Fruit fly (Drosophila melanogaster) whole organism, embryonic: ENCODE data around the gene Rnp4F.

Experiments used
- BEAF-32 ChIP-seq: fragments of 200-800 bp; sonication (Bioruptor generic); optimal IDR thresholded peaks from 3 replicates; lab custom pipeline; 2017; ENCODE audit warnings: missing biosample characterization, missing genetic modification characterization, mild to moderate bottlenecking, moderate library complexity, missing genetic modification reagents
- CG10462 ChIP-seq: fragments of 200-800 bp; sonication (Bioruptor generic); optimal IDR thresholded peaks from 2 replicates; lab custom pipeline; 2016; ENCODE audit warnings: missing biosample characterization, missing genetic modification characterization
- CG10959 ChIP-seq: fragments of 200-800 bp; sonication (Bioruptor generic); IDR thresholded peaks from 2 replicates; pipeline ENCODE4 v1.3.6; 2022; ENCODE audit warnings: missing biosample characterization, missing genetic modification characterization
- CG12071 ChIP-seq: fragments of 200-800 bp; sonication (Bioruptor generic); optimal IDR thresholded peaks from 3 replicates; lab custom pipeline; 2018; ENCODE audit warnings: missing biosample characterization, mild to moderate bottlenecking, missing genetic modification characterization
- CG12942 ChIP-seq: fragments of 200-800 bp; sonication (Bioruptor generic); optimal IDR thresholded peaks from 3 replicates; lab custom pipeline; 2016; ENCODE audit warnings: missing biosample characterization, missing genetic modification characterization
- CG1603 ChIP-seq: fragments of 200-800 bp; sonication (Bioruptor generic); optimal IDR thresholded peaks from 2 replicates; lab custom pipeline; 2019; ENCODE audit warnings: missing biosample characterization, mild to moderate bottlenecking, missing genetic modification characterization, moderate library complexity
- CG1647 ChIP-seq: fragments of 200-800 bp; sonication (Bioruptor generic); optimal IDR thresholded peaks from 3 replicates; lab custom pipeline; 2016; ENCODE audit warnings: missing biosample characterization, missing genetic modification characterization
- CG16815 ChIP-seq: fragments of 200-800 bp; sonication (Bioruptor generic); optimal IDR thresholded peaks from 3 replicates; lab custom pipeline; 2017; ENCODE audit warnings: missing biosample characterization, mild to moderate bottlenecking, missing genetic modification characterization
- CG18262 ChIP-seq: fragments of 200-800 bp; optimal IDR thresholded peaks from 3 replicates; lab custom pipeline; 2019; ENCODE audit warnings: missing biosample characterization, mild to moderate bottlenecking, missing genetic modification characterization, moderate library complexity
- CG2116 ChIP-seq: fragments of 200-800 bp; sonication (Bioruptor generic); optimal IDR thresholded peaks from 3 replicates; lab custom pipeline; 2018; ENCODE audit warnings: missing biosample characterization, mild to moderate bottlenecking, missing genetic modification characterization
- CG2120 ChIP-seq: fragments of 200-800 bp; sonication (Bioruptor generic); optimal IDR thresholded peaks from 3 replicates; lab custom pipeline; 2016; ENCODE audit warnings: missing biosample characterization, missing genetic modification characterization
- CG31388 ChIP-seq: fragments of 200-800 bp; sonication (Bioruptor generic); optimal IDR thresholded peaks from 2 replicates; lab custom pipeline; 2016; ENCODE audit warnings: missing biosample characterization, missing genetic modification characterization
- CG33213 ChIP-seq: fragments of 200-800 bp; sonication (Bioruptor generic); optimal IDR thresholded peaks from 3 replicates; lab custom pipeline; 2016; ENCODE audit warnings: missing biosample characterization, missing genetic modification characterization
- CG3726 ChIP-seq: fragments of 200-800 bp; sonication (Bioruptor generic); IDR thresholded peaks from 3 replicates; pipeline ENCODE4, ENCODE4 v1.3.6; 2022; ENCODE audit warnings: missing biosample characterization, missing genetic modification characterization
- CG6683 ChIP-seq: fragments of 200-800 bp; sonication (Bioruptor generic); optimal IDR thresholded peaks from 2 replicates; lab custom pipeline; 2017; ENCODE audit warnings: missing biosample characterization, mild to moderate bottlenecking, missing genetic modification characterization, missing genetic modification reagents
- Dad ChIP-seq: fragments of 200-800 bp; sonication (Bioruptor generic); optimal IDR thresholded peaks from 3 replicates; lab custom pipeline; 2016; ENCODE audit warnings: missing biosample characterization, missing genetic modification characterization
- Dbx ChIP-seq: fragments of 200-800 bp; sonication (Bioruptor generic); IDR thresholded peaks from 3 replicates; pipeline ENCODE4 v1.3.6; 2022; ENCODE audit warnings: missing biosample characterization, missing genetic modification characterization
- Doc2 ChIP-seq: fragments of 200-800 bp; sonication (Bioruptor generic); IDR thresholded peaks from 2 replicates; pipeline ENCODE4 v1.3.6; 2022; ENCODE audit warnings: missing biosample characterization, missing genetic modification characterization
- Dp ChIP-seq: fragments of 200-800 bp; sonication (Bioruptor generic); optimal IDR thresholded peaks from 2 replicates; lab custom pipeline; 2018; ENCODE audit warnings: missing biosample characterization, mild to moderate bottlenecking, missing genetic modification characterization, moderate library complexity
- Fer3 ChIP-seq: fragments of 200-800 bp; sonication (Bioruptor generic); optimal IDR thresholded peaks from 2 replicates; lab custom pipeline; 2018; ENCODE audit warnings: missing biosample characterization, mild to moderate bottlenecking, missing genetic modification characterization, moderate library complexity
- HLH3B ChIP-seq: fragments of 200-800 bp; sonication (Bioruptor generic); IDR thresholded peaks from 2 replicates; pipeline ENCODE4 v1.3.6; 2022; ENCODE audit warnings: missing biosample characterization, missing genetic modification characterization
- HLH54F ChIP-seq: fragments of 200-800 bp; sonication (Bioruptor generic); optimal IDR thresholded peaks from 3 replicates; lab custom pipeline; 2016; ENCODE audit warnings: missing biosample characterization, missing genetic modification characterization
- Hr39 ChIP-seq: fragments of >200 bp; optimal IDR thresholded peaks from 2 replicates; lab custom pipeline; 2017
- Mes4 ChIP-seq: fragments of 200-800 bp; sonication (Bioruptor generic); optimal IDR thresholded peaks from 2 replicates; lab custom pipeline; 2016; ENCODE audit warnings: missing biosample characterization, missing genetic modification characterization
- NC2α ChIP-seq: fragments of 200-800 bp; sonication (Bioruptor generic); optimal IDR thresholded peaks from 2 replicates; lab custom pipeline; 2016; ENCODE audit warnings: missing biosample characterization, missing genetic modification characterization
- NfI ChIP-seq: fragments of 200-800 bp; sonication (Bioruptor generic); optimal IDR thresholded peaks from 3 replicates; lab custom pipeline; 2018; ENCODE audit warnings: missing biosample characterization, mild to moderate bottlenecking, missing genetic modification characterization, moderate library complexity
- Opbp ChIP-seq: fragments of 200-800 bp; sonication (Bioruptor generic); IDR thresholded peaks from 3 replicates; pipeline ENCODE4 v1.3.6; 2022; ENCODE audit warnings: missing biosample characterization, missing genetic modification characterization; ENCODE audit not compliant: partially characterized antibody
- Sox102F ChIP-seq: fragments of 200-800 bp; sonication (Bioruptor generic); optimal IDR thresholded peaks from 2 replicates; lab custom pipeline; 2018; ENCODE audit warnings: missing biosample characterization, mild to moderate bottlenecking, missing genetic modification characterization, moderate library complexity
- Spps ChIP-seq: fragments of 200-800 bp; sonication (Bioruptor generic); optimal IDR thresholded peaks from 2 replicates; lab custom pipeline; 2018; ENCODE audit warnings: missing biosample characterization, mild to moderate bottlenecking, missing genetic modification characterization
- YL-1 ChIP-seq: fragments of 200-800 bp; sonication (Bioruptor generic); optimal IDR thresholded peaks from 3 replicates; lab custom pipeline; 2017; ENCODE audit warnings: missing biosample characterization, mild to moderate bottlenecking, missing genetic modification characterization
- bigmax ChIP-seq: fragments of 200-800 bp; sonication (Bioruptor generic); optimal IDR thresholded peaks from 2 replicates; lab custom pipeline; 2018; ENCODE audit warnings: missing biosample characterization, mild to moderate bottlenecking, missing genetic modification characterization
- chif ChIP-seq, 2 experiments: fragments of 200-800 bp; sonication (Bioruptor generic); optimal IDR thresholded peaks; 3 replicates each; lab custom pipeline; 2016; ENCODE audit warnings: missing biosample characterization in 2 of 2, missing genetic modification characterization in 2 of 2
- chn ChIP-seq: fragments of 200-800 bp; sonication (Bioruptor generic); optimal IDR thresholded peaks from 2 replicates; lab custom pipeline; 2016; ENCODE audit warnings: missing biosample characterization, missing genetic modification characterization
- crp ChIP-seq, 2 experiments: fragments of 200-800 bp; sonication (Bioruptor generic); optimal IDR thresholded peaks; 2 replicates in 1 of 2; 3 replicates in 1 of 2; lab custom pipeline; 2017; ENCODE audit warnings: missing biosample characterization in 2 of 2, missing genetic modification characterization in 2 of 2, mild to moderate bottlenecking in 1 of 2, moderate library complexity in 1 of 2
- da ChIP-seq: fragments of 200-800 bp; sonication (Bioruptor generic); optimal IDR thresholded peaks from 2 replicates; lab custom pipeline; 2016; ENCODE audit warnings: missing biosample characterization, missing genetic modification characterization
- fd96Cb ChIP-seq: fragments of 200-800 bp; sonication (Bioruptor generic); optimal IDR thresholded peaks from 2 replicates; lab custom pipeline; 2018; ENCODE audit warnings: missing biosample characterization, mild to moderate bottlenecking, missing genetic modification characterization, moderate library complexity
- fu2 ChIP-seq: fragments of 200-800 bp; sonication (Bioruptor generic); optimal IDR thresholded peaks from 2 replicates; lab custom pipeline; 2016; ENCODE audit warnings: missing biosample characterization, missing genetic modification characterization
- h ChIP-seq: fragments of >200 bp; optimal IDR thresholded peaks from 2 replicates; lab custom pipeline; 2017
- insv ChIP-seq, 2 experiments: fragments of 200-800 bp; sonication (Bioruptor generic); optimal IDR thresholded peaks; 3 replicates each; lab custom pipeline; 2016 to 2018; ENCODE audit warnings: missing biosample characterization in 2 of 2, missing genetic modification characterization in 2 of 2
- jigr1 ChIP-seq: fragments of 200-800 bp; sonication (Bioruptor generic); IDR thresholded peaks from 3 replicates; pipeline ENCODE4 v1.3.6; 2022; ENCODE audit warnings: missing biosample characterization, missing genetic modification characterization
- mam ChIP-seq: fragments of 200-800 bp; sonication (Bioruptor generic); optimal IDR thresholded peaks from 3 replicates; lab custom pipeline; 2016; ENCODE audit warnings: missing biosample characterization, missing genetic modification characterization
- mirr ChIP-seq: fragments of 200-800 bp; sonication (Bioruptor generic); optimal IDR thresholded peaks from 3 replicates; lab custom pipeline; 2018; ENCODE audit warnings: missing biosample characterization, mild to moderate bottlenecking, missing genetic modification characterization
- mld ChIP-seq: fragments of 200-800 bp; sonication (Bioruptor generic); IDR thresholded peaks from 3 replicates; pipeline ENCODE4 v1.3.6; 2022; ENCODE audit warnings: missing biosample characterization, missing genetic modification characterization; ENCODE audit not compliant: partially characterized antibody
- nerfin-1 ChIP-seq: fragments of 200-800 bp; sonication (Bioruptor generic); optimal IDR thresholded peaks from 3 replicates; lab custom pipeline; 2019; ENCODE audit warnings: missing biosample characterization, mild to moderate bottlenecking, missing genetic modification characterization, moderate library complexity
- odd ChIP-seq: fragments of 200-800 bp; sonication (Bioruptor generic); optimal IDR thresholded peaks from 2 replicates; lab custom pipeline; 2017; ENCODE audit warnings: missing biosample characterization, mild to moderate bottlenecking, missing genetic modification characterization
- pb ChIP-seq: fragments of 200-800 bp; sonication (Bioruptor generic); optimal IDR thresholded peaks from 3 replicates; lab custom pipeline; 2016; ENCODE audit warnings: missing biosample characterization, missing genetic modification characterization
- phol ChIP-seq: fragments of 200-800 bp; sonication (Bioruptor generic); optimal IDR thresholded peaks from 3 replicates; lab custom pipeline; 2018; ENCODE audit warnings: missing biosample characterization, mild to moderate bottlenecking, missing genetic modification characterization, moderate library complexity
- schlank ChIP-seq: fragments of 200-800 bp; sonication (Bioruptor generic); optimal IDR thresholded peaks from 2 replicates; lab custom pipeline; 2018; ENCODE audit warnings: missing biosample characterization, mild to moderate bottlenecking, missing genetic modification characterization
- sd ChIP-seq: fragments of 200-800 bp; sonication (Bioruptor generic); optimal IDR thresholded peaks from 3 replicates; lab custom pipeline; 2018; ENCODE audit warnings: missing biosample characterization, mild to moderate bottlenecking, missing genetic modification characterization, moderate library complexity
- slbo ChIP-seq: fragments of 200-800 bp; sonication (Bioruptor generic); IDR thresholded peaks from 2 replicates; pipeline ENCODE4 v1.3.6; 2022; ENCODE audit warnings: missing biosample characterization, missing genetic modification characterization
- tx ChIP-seq: fragments of 200-800 bp; sonication (Bioruptor generic); optimal IDR thresholded peaks from 2 replicates; lab custom pipeline; 2016; ENCODE audit warnings: missing biosample characterization, missing genetic modification characterization
- zfh2 ChIP-seq: fragments of 200-800 bp; sonication (Bioruptor generic); optimal IDR thresholded peaks from 2 replicates; lab custom pipeline; 2016; ENCODE audit warnings: missing biosample characterization, missing genetic modification characterization

Rnp4F gene

dm6 chrX:5336722-5337121, 14.2 kb upstream of the Rnp4F start (continued):
- TF ChIP-seq chif (GFP tag; optimal IDR thresholded peaks at IDR 0.05; lab: Kevin White, UChicago): no peak
- peak; percentile 11 for TF ChIP-seq fd96Cb (tag; lab: Kevin White, UChicago)
- TF ChIP-seq sd (tag; lab: Kevin White, UChicago): no peak
- no peak for TF ChIP-seq Mes4 (GFP tag; lab: Kevin White, UChicago)
- TF ChIP-seq BEAF-32: no peak
- peak; percentile 11 for TF ChIP-seq nerfin-1 (tag; lab: Kevin White, UChicago)
- TF ChIP-seq CG18262 (tag; lab: Kevin White, UChicago): peak; percentile 19
- no peak for TF ChIP-seq mam (GFP tag; lab: Kevin White, UChicago)
- no peak for TF ChIP-seq CG3726
- TF ChIP-seq bigmax: no peak
- TF ChIP-seq CG12071 (GFP tag; lab: Kevin White, UChicago): peak; percentile 34
- peak; percentile 35 for TF ChIP-seq zfh2 (GFP tag; lab: Kevin White, UChicago)
- no peak for TF ChIP-seq Spps (tag; lab: Kevin White, UChicago)
- TF ChIP-seq CG16815: no peak
- no peak for TF ChIP-seq Opbp
- peak; percentile 13 for TF ChIP-seq CG6683 (GFP tag; lab: Kevin White, UChicago)
- peak; percentile 9 for TF ChIP-seq odd (GFP tag; lab: Kevin White, UChicago)
- no peak for TF ChIP-seq CG31388 (GFP tag; lab: Kevin White, UChicago)
- no peak for TF ChIP-seq crp (GFP tag; optimal IDR thresholded peaks at IDR 0.05; lab: Kevin White, UChicago)
- TF ChIP-seq slbo (GFP tag; lab: Robert Waterston, UW): peak; percentile 51
- no peak for TF ChIP-seq CG33213 (GFP tag; lab: Kevin White, UChicago)
- no peak for TF ChIP-seq Doc2
- peak; percentile 30 for TF ChIP-seq mirr
- TF ChIP-seq CG1603 (tag; lab: Kevin White, UChicago): peak; percentile 41
- TF ChIP-seq schlank (tag; lab: Kevin White, UChicago): peak; percentile 37
- TF ChIP-seq insv (GFP tag; optimal IDR thresholded peaks at IDR 0.05; lab: Kevin White, UChicago): no peak
- TF ChIP-seq CG12942: no peak
- TF ChIP-seq pb (GFP tag; lab: Kevin White, UChicago): no peak
- TF ChIP-seq CG10959 (GFP tag; lab: Robert Waterston, UW): no peak
- no peak for TF ChIP-seq NC2α (GFP tag; lab: Kevin White, UChicago)
- peak; percentile 63 for TF ChIP-seq Sox102F (GFP tag; lab: Kevin White, UChicago)
- no peak for TF ChIP-seq Hr39
- no peak for TF ChIP-seq CG1647
- no peak for TF ChIP-seq fu2 (GFP tag; lab: Kevin White, UChicago)
- no peak for TF ChIP-seq da (GFP tag; lab: Kevin White, UChicago)
- no peak for TF ChIP-seq CG2116 (GFP tag; lab: Kevin White, UChicago)
- no peak for TF ChIP-seq jigr1 (GFP tag; lab: Robert Waterston, UW)
- TF ChIP-seq Dad (GFP tag; lab: Kevin White, UChicago): no peak
- no peak for TF ChIP-seq h (lab: Kevin White, UChicago)
- no peak for TF ChIP-seq CG10462 (GFP tag; lab: Kevin White, UChicago)
- TF ChIP-seq tx: no peak
- no peak for TF ChIP-seq YL-1 (GFP tag; lab: Kevin White, UChicago)
- no peak for TF ChIP-seq Dbx (GFP tag; lab: Robert Waterston, UW)
- peak; percentile 42 for TF ChIP-seq NfI (GFP tag; lab: Kevin White, UChicago)
- peak; percentile 56 for TF ChIP-seq Fer3
- TF ChIP-seq Dp (GFP tag; lab: Kevin White, UChicago): no peak
- TF ChIP-seq HLH3B (GFP tag; lab: Robert Waterston, UW): 0 out of 2 replicates have a peak, but pooled peaks have one; percentile 38
- peak; percentile 70 for TF ChIP-seq CG2120 (GFP tag; lab: Kevin White, UChicago)
- TF ChIP-seq phol (tag; lab: Kevin White, UChicago): peak; percentile 43
- TF ChIP-seq HLH54F (GFP tag; lab: Kevin White, UChicago): no peak
- TF ChIP-seq chn (GFP tag; lab: Kevin White, UChicago): no peak
- TF ChIP-seq mld: no peak
